Fruit fly (Drosophila melanogaster): ENCODE results near the gene CG15021.

dm6 chr3L:4414579-4414978 lies 21.9 kb upstream of the CG15021 start:
- TF ChIP-seq Hnf4 (GFP tag; optimal IDR thresholded peaks at IDR 0.05): no peak
- no peak for TF ChIP-seq Dfd (GFP tag; optimal IDR thresholded peaks at IDR 0.05)
- TF ChIP-seq lola (GFP tag; optimal IDR thresholded peaks at IDR 0.05): no peak
- TF ChIP-seq sage (GFP tag; optimal IDR thresholded peaks at IDR 0.05): no peak
- TF ChIP-seq GATAd (GFP tag; optimal IDR thresholded peaks at IDR 0.05): no peak
- TF ChIP-seq Hr78 (GFP tag; optimal IDR thresholded peaks at IDR 0.05): no peak

Data from whole organism, wandering third instar larva.